Worm (Caenorhabditis elegans): ENCODE results near the gene irld-27.

ce11 chrII:3341989-3342388 is 9.8 kb downstream of the irld-27 start, which contains the start of gene F14D2.11:
- TF ChIP-seq B0310.2 (tag; optimal IDR thresholded peaks at IDR 0.05) (no peak), tbx-11 (GFP tag; IDR thresholded peaks at IDR 0.05) (no peak), flt-1 (GFP tag; IDR thresholded peaks at IDR 0.05) (no peak), ama-1 (optimal IDR thresholded peaks at IDR 0.05) (no peak), sea-1 (GFP tag; conservative IDR thresholded peaks at IDR 0.05) (no peak), F13C5.2 (tag; optimal IDR thresholded peaks at IDR 0.05) (no peak)

All from whole organism, early embryonic.